Fruit fly (Drosophila melanogaster) whole organism, embryonic: Measurements from ENCODE around the gene PGAP2.

Experiments used
- C15 ChIP-seq: fragments of 200-800 bp; sonication (Bioruptor generic); IDR thresholded peaks from 3 replicates; pipeline ENCODE4 v1.3.6; 2022; ENCODE audit warnings: missing biosample characterization, missing genetic modification characterization
- CG10654 ChIP-seq: fragments of 200-800 bp; sonication (Bioruptor generic); optimal IDR thresholded peaks from 2 replicates; lab custom pipeline; 2016; ENCODE audit warnings: missing biosample characterization, missing genetic modification characterization
- CG10979 ChIP-seq: fragments of 200-800 bp; sonication (Bioruptor generic); optimal IDR thresholded peaks from 2 replicates; lab custom pipeline; 2018; ENCODE audit warnings: missing biosample characterization, mild to moderate bottlenecking, missing genetic modification characterization, moderate library complexity
- CG11093 ChIP-seq: fragments of 200-800 bp; sonication (Bioruptor generic); IDR thresholded peaks from 3 replicates; pipeline ENCODE4 v1.3.6; 2022; ENCODE audit warnings: missing biosample characterization, missing genetic modification characterization
- CG11247 ChIP-seq: fragments of 200-800 bp; sonication (Bioruptor generic); IDR thresholded peaks from 2 replicates; pipeline ENCODE4 v1.3.6; 2022; ENCODE audit warnings: missing biosample characterization, missing genetic modification characterization
- CG12236 ChIP-seq: fragments of 200-800 bp; sonication (Bioruptor generic); optimal IDR thresholded peaks from 2 replicates; lab custom pipeline; 2016; ENCODE audit warnings: missing biosample characterization, missing genetic modification characterization
- CG14050 ChIP-seq: fragments of 200-800 bp; sonication (Bioruptor generic); IDR thresholded peaks from 3 replicates; pipeline ENCODE4 v1.3.6; 2022; ENCODE audit warnings: missing biosample characterization, missing genetic modification characterization
- CG15073 ChIP-seq: fragments of 200-800 bp; sonication (Bioruptor generic); optimal IDR thresholded peaks from 2 replicates; lab custom pipeline; 2016; ENCODE audit warnings: missing biosample characterization, missing genetic modification characterization
- CG16779 ChIP-seq: fragments of 200-800 bp; sonication (Bioruptor generic); IDR thresholded peaks from 2 replicates; pipeline ENCODE4 v1.3.6; 2022; ENCODE audit warnings: missing biosample characterization, missing genetic modification characterization
- CG18764 ChIP-seq: fragments of 200-800 bp; sonication (Bioruptor generic); optimal IDR thresholded peaks from 3 replicates; lab custom pipeline; 2016; ENCODE audit warnings: missing biosample characterization, missing genetic modification characterization
- CG2199 ChIP-seq: fragments of 200-800 bp; sonication (Bioruptor generic); IDR thresholded peaks from 3 replicates; pipeline ENCODE4 v1.3.6; 2022; ENCODE audit warnings: missing biosample characterization, missing genetic modification characterization
- CG30020 ChIP-seq: fragments of 200-800 bp; optimal IDR thresholded peaks from 2 replicates; lab custom pipeline; 2019; ENCODE audit warnings: missing biosample characterization, mild to moderate bottlenecking, missing genetic modification characterization, moderate library complexity
- CG3163 ChIP-seq: fragments of 200-800 bp; sonication (Bioruptor generic); optimal IDR thresholded peaks from 3 replicates; lab custom pipeline; 2016; ENCODE audit warnings: missing biosample characterization, missing genetic modification characterization
- CG32772 ChIP-seq: fragments of 200-800 bp; sonication (Bioruptor generic); IDR thresholded peaks from 2 replicates; pipeline ENCODE4 v1.3.6; 2022; ENCODE audit warnings: missing biosample characterization, missing genetic modification characterization
- CG34224 ChIP-seq: fragments of 200-800 bp; sonication (Bioruptor generic); IDR thresholded peaks from 3 replicates; pipeline ENCODE4 v1.3.6; 2022; ENCODE audit warnings: missing biosample characterization, missing genetic modification characterization; ENCODE audit not compliant: partially characterized antibody
- CG34422 ChIP-seq: fragments of 200-800 bp; sonication (Bioruptor generic); IDR thresholded peaks from 3 replicates; pipeline ENCODE4 v1.3.6; 2022; ENCODE audit warnings: missing biosample characterization, missing genetic modification characterization
- CG43689 ChIP-seq: fragments of 200-800 bp; sonication (Bioruptor generic); IDR thresholded peaks from 2 replicates; pipeline ENCODE4 v1.3.6; 2022; ENCODE audit warnings: missing biosample characterization, missing genetic modification characterization
- CG5953 ChIP-seq: fragments of 200-800 bp; sonication (Bioruptor generic); IDR thresholded peaks from 2 replicates; pipeline ENCODE4 v1.3.6; 2022; ENCODE audit warnings: missing biosample characterization, missing genetic modification characterization
- CG6765 ChIP-seq: fragments of 200-800 bp; sonication (Bioruptor generic); optimal IDR thresholded peaks from 3 replicates; lab custom pipeline; 2017; ENCODE audit warnings: missing biosample characterization, mild to moderate bottlenecking, missing genetic modification characterization
- CG7987 ChIP-seq: fragments of 200-800 bp; sonication (Bioruptor generic); optimal IDR thresholded peaks from 2 replicates; lab custom pipeline; 2018; ENCODE audit warnings: missing biosample characterization, mild to moderate bottlenecking, missing genetic modification characterization, moderate library complexity
- CG8944 ChIP-seq: fragments of 200-800 bp; sonication (Bioruptor generic); optimal IDR thresholded peaks from 3 replicates; lab custom pipeline; 2016; ENCODE audit warnings: missing biosample characterization, missing genetic modification characterization
- CG9932 ChIP-seq: fragments of 200-800 bp; sonication (Bioruptor generic); IDR thresholded peaks from 2 replicates; pipeline ENCODE4 v1.3.6; 2022; ENCODE audit warnings: missing biosample characterization, missing genetic modification characterization
- CrebB ChIP-seq: fragments of 200-800 bp; sonication (Bioruptor generic); optimal IDR thresholded peaks from 3 replicates; lab custom pipeline; 2018; ENCODE audit warnings: missing biosample characterization, mild to moderate bottlenecking, missing genetic modification characterization
- D19A ChIP-seq: fragments of 200-800 bp; optimal IDR thresholded peaks from 3 replicates; lab custom pipeline; 2019; ENCODE audit warnings: missing biosample characterization, mild to moderate bottlenecking, missing genetic modification characterization, moderate library complexity
- Doc3 ChIP-seq: fragments of 200-800 bp; sonication (Bioruptor generic); IDR thresholded peaks from 3 replicates; pipeline ENCODE4 v1.3.6; 2022; ENCODE audit warnings: missing biosample characterization, missing genetic modification characterization; ENCODE audit not compliant: partially characterized antibody
- Drgx ChIP-seq: fragments of 200-800 bp; sonication (Bioruptor generic); IDR thresholded peaks from 2 replicates; pipeline ENCODE4 v1.3.6; 2022; ENCODE audit warnings: missing biosample characterization, missing genetic modification characterization
- ERR ChIP-seq: fragments of 200-800 bp; sonication (Bioruptor generic); optimal IDR thresholded peaks from 2 replicates; lab custom pipeline; 2016; ENCODE audit warnings: missing biosample characterization, missing genetic modification characterization
- Fer3 ChIP-seq: fragments of 200-800 bp; sonication (Bioruptor generic); optimal IDR thresholded peaks from 2 replicates; lab custom pipeline; 2018; ENCODE audit warnings: missing biosample characterization, mild to moderate bottlenecking, missing genetic modification characterization, moderate library complexity
- Hand ChIP-seq: fragments of 200-800 bp; sonication (Bioruptor generic); optimal IDR thresholded peaks from 2 replicates; lab custom pipeline; 2017; ENCODE audit warnings: mild to moderate bottlenecking, missing biosample characterization, missing genetic modification reagents, missing genetic modification characterization
- Kr ChIP-seq: fragments of 200-800 bp; sonication (Bioruptor generic); optimal IDR thresholded peaks from 2 replicates; lab custom pipeline; 2017; ENCODE audit warnings: missing biosample characterization, mild to moderate bottlenecking, missing genetic modification characterization
- Lhr ChIP-seq: fragments of 200-800 bp; sonication (Bioruptor generic); optimal IDR thresholded peaks from 3 replicates; lab custom pipeline; 2017; ENCODE audit warnings: mild to moderate bottlenecking, missing biosample characterization, missing genetic modification reagents, missing genetic modification characterization
- Max ChIP-seq: fragments of 200-800 bp; sonication (Bioruptor generic); optimal IDR thresholded peaks from 2 replicates; lab custom pipeline; 2016; ENCODE audit warnings: missing biosample characterization, mild to moderate bottlenecking, missing genetic modification characterization
- Mes4 ChIP-seq: fragments of 200-800 bp; sonication (Bioruptor generic); optimal IDR thresholded peaks from 2 replicates; lab custom pipeline; 2016; ENCODE audit warnings: missing biosample characterization, missing genetic modification characterization
- Side ChIP-seq: fragments of 200-800 bp; sonication (Bioruptor generic); optimal IDR thresholded peaks from 2 replicates; lab custom pipeline; 2016; ENCODE audit warnings: missing biosample characterization, missing genetic modification characterization
- Stat92E ChIP-seq, 3 experiments: fragments of >200 bp in 2 of 3; fragments of 200-800 bp in 1 of 3; sonication (Bioruptor generic) in 1 of 3; optimal IDR thresholded peaks; 2 replicates each; lab custom pipeline; 2017 to 2019; ENCODE audit warnings: missing biosample characterization in 3 of 3, missing genetic modification characterization in 3 of 3, mild to moderate bottlenecking in 1 of 3, moderate library complexity in 1 of 3
- Xrp1 ChIP-seq: fragments of 200-800 bp; sonication (Bioruptor generic); IDR thresholded peaks from 2 replicates; pipeline ENCODE4 v1.3.6; 2022; ENCODE audit warnings: missing biosample characterization, missing genetic modification characterization
- chif ChIP-seq, 2 experiments: fragments of 200-800 bp; sonication (Bioruptor generic); optimal IDR thresholded peaks; 3 replicates each; lab custom pipeline; 2016; ENCODE audit warnings: missing biosample characterization in 2 of 2, missing genetic modification characterization in 2 of 2
- chinmo ChIP-seq: fragments of 200-800 bp; sonication (Bioruptor generic); IDR thresholded peaks from 4 replicates; pipeline ENCODE4 v1.3.6; 2022; ENCODE audit warnings: missing biosample characterization, missing genetic modification characterization; ENCODE audit not compliant: partially characterized antibody
- crc ChIP-seq: fragments of 200-800 bp; sonication (Bioruptor generic); optimal IDR thresholded peaks from 2 replicates; lab custom pipeline; 2016; ENCODE audit warnings: missing biosample characterization, missing genetic modification characterization
- dmrt11E ChIP-seq: fragments of 200-800 bp; sonication (Bioruptor generic); optimal IDR thresholded peaks from 3 replicates; lab custom pipeline; 2018; ENCODE audit warnings: missing biosample characterization, mild to moderate bottlenecking, missing genetic modification characterization, moderate library complexity
- exex ChIP-seq: fragments of 200-800 bp; sonication (Bioruptor generic); optimal IDR thresholded peaks from 4 replicates; lab custom pipeline; 2018; ENCODE audit warnings: missing biosample characterization, mild to moderate bottlenecking, missing genetic modification characterization, moderate library complexity
- oc ChIP-seq: fragments of 200-800 bp; sonication (Bioruptor generic); optimal IDR thresholded peaks from 2 replicates; lab custom pipeline; 2018; ENCODE audit warnings: missing biosample characterization, mild to moderate bottlenecking, missing genetic modification characterization, moderate library complexity
- sima ChIP-seq: fragments of 200-800 bp; sonication (Bioruptor generic); optimal IDR thresholded peaks from 2 replicates; lab custom pipeline; 2016; ENCODE audit warnings: missing biosample characterization, missing genetic modification characterization
- slbo ChIP-seq: fragments of 200-800 bp; sonication (Bioruptor generic); IDR thresholded peaks from 2 replicates; pipeline ENCODE4 v1.3.6; 2022; ENCODE audit warnings: missing biosample characterization, missing genetic modification characterization
- slou ChIP-seq: fragments of 200-800 bp; sonication (Bioruptor generic); optimal IDR thresholded peaks from 3 replicates; lab custom pipeline; 2016; ENCODE audit warnings: missing biosample characterization, missing genetic modification characterization
- so ChIP-seq: fragments of 200-800 bp; sonication (Bioruptor generic); IDR thresholded peaks from 3 replicates; pipeline ENCODE4 v1.3.6; 2022; ENCODE audit warnings: missing biosample characterization, missing genetic modification characterization
- sug ChIP-seq: fragments of 200-800 bp; optimal IDR thresholded peaks from 2 replicates; lab custom pipeline; 2019; ENCODE audit warnings: missing biosample characterization, mild to moderate bottlenecking, missing genetic modification characterization, moderate library complexity
- unc-4 ChIP-seq: fragments of 200-800 bp; sonication (Bioruptor generic); IDR thresholded peaks from 2 replicates; pipeline ENCODE4 v1.3.6; 2022; ENCODE audit warnings: missing biosample characterization, missing genetic modification characterization; ENCODE audit not compliant: partially characterized antibody
- vfl ChIP-seq: fragments of 200-800 bp; sonication (Bioruptor generic); optimal IDR thresholded peaks from 2 replicates; lab custom pipeline; 2016; ENCODE audit warnings: missing biosample characterization, missing genetic modification characterization
- zen2 ChIP-seq: fragments of 200-800 bp; sonication (Bioruptor generic); IDR thresholded peaks from 3 replicates; pipeline ENCODE4 v1.3.6; 2022; ENCODE audit warnings: missing biosample characterization, missing genetic modification characterization; ENCODE audit not compliant: partially characterized antibody

PGAP2 gene

dm6 chr2L:846167-846868 is 27.0 kb upstream of the PGAP2 start (continued):
- TF ChIP-seq CG32772 (peak; percentile 19; the same call in 1 of the 2 replicates), Xrp1 (GFP tag; lab: Robert Waterston, UW) (peak; percentile 63; the same call in 1 of the 2 replicates), CG11247 (GFP tag; lab: Robert Waterston, UW) (no peak), CG14050 (no peak), CG30020 (tag; lab: Kevin White, UChicago) (no peak), slbo (GFP tag; lab: Robert Waterston, UW) (no peak; the same call in 1 of the 2 replicates), Kr (GFP tag; lab: Kevin White, UChicago) (no peak), CG3163 (peak; percentile 25), ERR (GFP tag; lab: Kevin White, UChicago) (no peak), oc (tag; lab: Kevin White, UChicago) (peak; percentile 52), CG2199 (GFP tag; lab: Robert Waterston, UW) (no peak), slou (no peak), CG15073 (GFP tag; lab: Kevin White, UChicago) (no peak), CrebB (tag; lab: Kevin White, UChicago) (no peak), so (GFP tag; lab: Robert Waterston, UW) (no peak; the same call in 2 of the 3 replicates), exex (no peak), Doc3 (GFP tag; lab: Robert Waterston, UW) (no peak), vfl (no peak), CG9932 (GFP tag; lab: Robert Waterston, UW) (peak; percentile 48; the same call in 1 of the 2 replicates), CG12236 (GFP tag; lab: Kevin White, UChicago) (peak; percentile 28), CG16779 (no peak), Lhr (no peak), CG34224 (no peak), Drgx (GFP tag; lab: Robert Waterston, UW) (peak; percentile 42; the same call in 1 of the 2 replicates), chif (GFP tag; optimal IDR thresholded peaks at IDR 0.05; lab: Kevin White, UChicago) (peak; percentile 52 to 77), sug (tag; lab: Kevin White, UChicago) (no peak), C15 (GFP tag; lab: Robert Waterston, UW) (no peak), D19A (peak; percentile 47), Side (GFP tag; lab: Kevin White, UChicago) (no peak), CG5953 (GFP tag; lab: Robert Waterston, UW) (no peak), Fer3 (tag; lab: Kevin White, UChicago) (peak; percentile 46), CG10654 (GFP tag; lab: Kevin White, UChicago) (peak; percentile 20), Stat92E (GFP tag; optimal IDR thresholded peaks at IDR 0.05; lab: Kevin White, UChicago) (peak in 1 of 3 experiments; percentile 95), dmrt11E (no peak), crc (GFP tag; lab: Kevin White, UChicago) (peak; percentile 27), unc-4 (GFP tag; lab: Robert Waterston, UW) (no peak), CG34422 (GFP tag; lab: Robert Waterston, UW) (peak; percentile 8; the same call in 1 of the 3 replicates), CG10979 (tag; lab: Kevin White, UChicago) (peak; percentile 74), Hand (GFP tag; lab: Kevin White, UChicago) (no peak), CG18764 (GFP tag; lab: Kevin White, UChicago) (peak; percentile 48), Max (peak; percentile 5), CG8944 (GFP tag; lab: Kevin White, UChicago) (no peak), sima (no peak), CG11093 (GFP tag; lab: Robert Waterston, UW) (peak; percentile 63; the same call in 2 of the 3 replicates), CG6765 (GFP tag; lab: Kevin White, UChicago) (no peak), chinmo (no peak), zen2 (GFP tag; lab: Robert Waterston, UW) (no peak), CG7987 (GFP tag; lab: Kevin White, UChicago) (no peak), Mes4 (GFP tag; lab: Kevin White, UChicago) (peak; percentile 50), CG43689 (GFP tag; lab: Robert Waterston, UW) (no peak)
